Worm (Caenorhabditis elegans): ENCODE measurements around the gene Y116A8C.465.

Y116A8C.465 gene

DNA sequence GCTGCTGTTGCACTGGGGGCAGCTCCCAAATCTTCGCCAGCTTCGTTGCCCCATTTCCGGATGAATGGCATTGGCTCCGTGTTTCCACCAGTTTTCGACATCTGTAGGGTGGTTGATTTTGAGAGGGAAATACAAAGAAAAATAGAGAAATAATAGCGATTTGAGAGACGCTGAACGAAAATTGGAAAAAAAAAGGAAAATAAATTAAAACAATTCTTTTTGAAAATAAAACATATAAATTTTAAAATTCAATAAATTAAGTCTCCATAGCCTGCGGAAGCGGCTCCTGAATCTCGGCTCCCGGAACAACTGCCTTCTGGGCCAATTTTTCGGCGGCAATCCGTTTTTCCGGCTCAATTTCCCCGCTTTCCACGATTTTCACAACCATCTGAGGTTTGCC is 45.8 kb downstream of the Y116A8C.465 start, which contains the start of gene sfa-1:
TSS of gene sfa-1 (minus strand) at position 101 of the 400 bp plus-strand sequence.
- TF ChIP-seq pha-4 (tag; optimal IDR thresholded peaks at IDR 0.05) (no peak), lin-32 (GFP tag; optimal IDR thresholded peaks at IDR 0.05) (no peak), cnd-1 (tag; optimal IDR thresholded peaks at IDR 0.05) (no peak), tbx-8 (GFP tag; optimal IDR thresholded peaks at IDR 0.05) (no peak), ces-1 (GFP tag; optimal IDR thresholded peaks at IDR 0.05) (no peak), ceh-39 (tag; optimal IDR thresholded peaks at IDR 0.05) (no peak), unc-120 (tag; optimal IDR thresholded peaks at IDR 0.05; ENCODE audit: poor library complexity, severe bottlenecking) (no peak), nhr-76 (tag; optimal IDR thresholded peaks at IDR 0.05) (no peak), hlh-1 (tag; optimal IDR thresholded peaks at IDR 0.05) (no peak), M03D4.4 (tag; optimal IDR thresholded peaks at IDR 0.05) (no peak), ceh-83 (GFP tag; optimal IDR thresholded peaks at IDR 0.05) (no peak), sptf-1 (tag; optimal IDR thresholded peaks at IDR 0.05) (no peak), elt-3 (tag; optimal IDR thresholded peaks at IDR 0.05) (no peak), ham-2 (GFP tag; optimal IDR thresholded peaks at IDR 0.05) (no peak), blmp-1 (tag; optimal IDR thresholded peaks at IDR 0.05) (no peak), ztf-11 (tag; optimal IDR thresholded peaks at IDR 0.05) (no peak), nhr-2 (tag; optimal IDR thresholded peaks at IDR 0.05) (no peak), snpc-4 (tag; optimal IDR thresholded peaks at IDR 0.05) (no peak), unc-62 (GFP tag; optimal IDR thresholded peaks at IDR 0.05) (no peak)

DNA sequence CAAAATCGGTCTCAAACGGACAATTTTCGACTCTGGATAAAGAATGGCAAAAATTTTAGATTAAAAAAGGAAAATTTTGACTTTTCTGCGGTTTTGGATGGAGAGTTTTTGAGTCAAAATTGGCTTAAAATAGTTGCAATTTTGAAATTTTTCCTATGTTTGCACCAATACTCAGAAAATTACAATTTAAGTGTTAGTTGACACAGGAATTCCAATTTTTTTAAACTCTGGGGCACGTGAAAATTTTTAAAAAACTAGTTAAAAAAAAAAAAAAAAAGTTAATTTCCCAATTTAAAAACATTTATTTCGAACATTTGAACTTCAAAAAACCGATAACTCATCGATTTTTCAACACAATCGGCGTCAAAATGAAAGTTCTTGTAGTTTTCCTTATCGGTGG is 46.8 kb downstream of the Y116A8C.465 start, which contains the start of gene Y116A8C.33:
TSS of gene Y116A8C.33 (plus strand) at position 301 of the 400 bp plus-strand sequence.
- TF ChIP-seq drap-1 (GFP tag; optimal IDR thresholded peaks at IDR 0.05) (no peak), lsy-2 (tag; optimal IDR thresholded peaks at IDR 0.05) (no peak), ceh-39 (tag; optimal IDR thresholded peaks at IDR 0.05) (no peak), tbx-8 (GFP tag; optimal IDR thresholded peaks at IDR 0.05) (no peak), unc-39 (tag; optimal IDR thresholded peaks at IDR 0.05) (no peak), nhr-12 (tag; optimal IDR thresholded peaks at IDR 0.05) (no peak), ceh-43 (GFP tag; optimal IDR thresholded peaks at IDR 0.05) (no peak), ztf-11 (tag; optimal IDR thresholded peaks at IDR 0.05) (no peak), blmp-1 (tag; optimal IDR thresholded peaks at IDR 0.05) (no peak), snpc-4 (tag; optimal IDR thresholded peaks at IDR 0.05) (no peak)
